Worm (Caenorhabditis elegans): ENCODE results near the gene frpr-9.

The frpr-9 gene

ce11 chrV:10981113-10981512, 10.8 kb upstream of the frpr-9 start, which contains the start of gene fig-1:
Gene fig-1 (minus strand): TSS chrV:10981213.
- TF ChIP-seq egl-27 (tag; optimal IDR thresholded peaks at IDR 0.05) (no peak), pag-3 (tag; optimal IDR thresholded peaks at IDR 0.05; ENCODE audit: borderline replicate concordance, insufficient read depth) (no peak), vab-15 (tag; optimal IDR thresholded peaks at IDR 0.05) (no peak), lin-15B (tag; optimal IDR thresholded peaks at IDR 0.05) (no peak), zag-1 (tag; optimal IDR thresholded peaks at IDR 0.05) (no peak), lsy-2 (tag; optimal IDR thresholded peaks at IDR 0.05) (no peak), ceh-63 (GFP tag; optimal IDR thresholded peaks at IDR 0.05) (no peak), snpc-4 (tag; optimal IDR thresholded peaks at IDR 0.05) (no peak), zip-4 (GFP tag; optimal IDR thresholded peaks at IDR 0.05) (no peak), fkh-4 (tag; optimal IDR thresholded peaks at IDR 0.05; ENCODE audit: borderline replicate concordance) (no peak), ceh-88 (GFP tag; IDR thresholded peaks at IDR 0.05) (no peak), lin-13 (GFP tag; optimal IDR thresholded peaks at IDR 0.05) (no peak), tlp-1 (tag; optimal IDR thresholded peaks at IDR 0.05) (no peak), lir-3 (tag; optimal IDR thresholded peaks at IDR 0.05; ENCODE audit: poor library complexity) (no peak), nhr-77 (tag; optimal IDR thresholded peaks at IDR 0.05) (no peak), hpl-2 (GFP tag; optimal IDR thresholded peaks at IDR 0.05) (no peak), tbx-2 (tag; optimal IDR thresholded peaks at IDR 0.05) (no peak), nhr-76 (tag; optimal IDR thresholded peaks at IDR 0.05) (no peak), aly-2 (tag; optimal IDR thresholded peaks at IDR 0.05) (no peak)

- TF ChIP-seq nhr-85 (tag) (peak; percentile 53), elt-3 (tag; optimal IDR thresholded peaks at IDR 0.05) (no peak), unc-62 (GFP tag; optimal IDR thresholded peaks at IDR 0.05) (no peak)
Measured at ce11 chrV:10998797-10999196, 6.9 kb downstream of the frpr-9 start, which contains the start of gene F53B7.7. Gene F53B7.7 (plus strand): TSS chrV:10999097.

- TF ChIP-seq lin-13 (GFP tag; optimal IDR thresholded peaks at IDR 0.05) (peak; percentile 48), tlp-1 (tag; optimal IDR thresholded peaks at IDR 0.05) (no peak), snu-23 (GFP tag; optimal IDR thresholded peaks at IDR 0.05) (peak; percentile 80), nhr-237 (tag; optimal IDR thresholded peaks at IDR 0.05) (no peak), elt-3 (tag; optimal IDR thresholded peaks at IDR 0.05) (peak in 2 of 6 experiments; percentile 31 to 59), aly-2 (tag; optimal IDR thresholded peaks at IDR 0.05) (no peak), ama-1 (optimal IDR thresholded peaks at IDR 0.05) (no peak), sup-37 (GFP tag; optimal IDR thresholded peaks at IDR 0.05) (no peak), hpl-2 (GFP tag; optimal IDR thresholded peaks at IDR 0.05) (no peak), nhr-71 (tag; optimal IDR thresholded peaks at IDR 0.05) (peak; percentile 81), grh-1 (GFP tag; IDR thresholded peaks at IDR 0.05) (no peak; the same call in 1 of the 2 replicates), rnt-1 (tag; optimal IDR thresholded peaks at IDR 0.05) (peak; percentile 69), lin-14 (GFP tag; optimal IDR thresholded peaks at IDR 0.05) (peak; percentile 76), sptf-1 (tag; optimal IDR thresholded peaks at IDR 0.05) (no peak), pax-3 (tag; optimal IDR thresholded peaks at IDR 0.05) (peak; percentile 24), mab-9 (GFP tag; IDR thresholded peaks at IDR 0.05) (no peak), nhr-85 (tag) (peak; percentile 65), dpl-1 (GFP tag; optimal IDR thresholded peaks at IDR 0.05) (peak; percentile 92 to 96 (median 94)), F16B12.6 (tag; optimal IDR thresholded peaks at IDR 0.05) (peak; percentile 30), ceh-8 (GFP tag; optimal IDR thresholded peaks at IDR 0.05) (peak; percentile 17), isw-1 (GFP tag; IDR thresholded peaks at IDR 0.05) (peak; percentile 59), C16A3.4 (tag; optimal IDR thresholded peaks at IDR 0.05) (peak; percentile 87), ets-5 (GFP tag; IDR thresholded peaks at IDR 0.05) (no peak), unc-98 (GFP tag; IDR thresholded peaks at IDR 0.05) (no peak), ceh-88 (GFP tag; IDR thresholded peaks at IDR 0.05) (no peak), aha-1 (tag; optimal IDR thresholded peaks at IDR 0.05) (no peak), irx-1 (tag; optimal IDR thresholded peaks at IDR 0.05) (peak; percentile 29), egl-27 (tag; optimal IDR thresholded peaks at IDR 0.05) (no peak), ceh-63 (GFP tag; optimal IDR thresholded peaks at IDR 0.05) (no peak), elt-2 (tag; optimal IDR thresholded peaks at IDR 0.05) (no peak), nhr-76 (tag; optimal IDR thresholded peaks at IDR 0.05) (no peak), fkh-10 (GFP tag; optimal IDR thresholded peaks at IDR 0.05) (peak; percentile 26), mdl-1 (tag; optimal IDR thresholded peaks at IDR 0.05) (peak in 1 of 2 experiments; percentile 53), nhr-12 (tag; optimal IDR thresholded peaks at IDR 0.05) (no peak), nhr-47 (tag; optimal IDR thresholded peaks at IDR 0.05) (peak; percentile 75), nhr-77 (tag; optimal IDR thresholded peaks at IDR 0.05) (peak; percentile 33), zag-1 (tag; optimal IDR thresholded peaks at IDR 0.05) (no peak)
Measured at ce11 chrV:11000650-11001049, 8.8 kb downstream of the frpr-9 start, which contains the start of gene isy-1. Gene isy-1 (minus strand): TSS chrV:11000699.

Measured in whole organism, L1 larva.